Fruit fly (Drosophila melanogaster): ENCODE data around the gene CG3939.

Gene CG3939

DNA sequence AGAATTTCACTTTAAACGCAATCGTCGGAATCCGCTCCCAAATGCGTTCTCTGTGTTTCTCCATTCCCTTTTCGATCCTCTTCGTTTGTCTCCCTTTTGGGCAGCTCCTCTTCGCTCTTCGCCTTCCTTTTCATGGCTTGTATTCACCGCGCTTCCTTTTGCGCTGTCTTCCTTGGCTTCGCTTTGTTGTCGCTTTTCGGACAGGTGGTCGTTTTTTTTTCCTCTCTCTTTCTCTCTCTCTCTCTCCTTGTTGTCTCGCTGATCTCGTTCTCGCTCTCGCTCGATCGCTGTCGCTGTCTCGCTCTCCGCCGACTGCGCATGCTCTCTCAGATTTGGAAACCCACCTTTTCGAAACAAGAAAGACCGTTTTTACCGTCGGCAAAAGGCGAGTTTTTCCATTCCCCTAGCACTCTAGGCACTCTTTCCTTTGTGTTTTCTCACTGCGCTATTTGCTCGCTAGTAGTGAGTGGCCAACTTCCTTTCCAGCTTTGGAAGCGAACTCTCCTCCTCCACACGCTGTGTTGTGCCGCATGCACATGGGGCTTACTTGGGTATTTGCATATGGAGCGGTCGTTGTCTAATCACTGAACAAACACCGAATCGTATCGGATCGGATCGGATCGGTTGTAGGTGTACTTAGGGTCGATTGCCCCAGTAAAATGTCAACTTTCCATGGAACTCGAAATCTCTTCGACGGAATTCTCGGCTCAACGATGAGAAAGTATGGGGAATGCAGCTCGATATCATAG lies 38.3 kb upstream of the CG3939 start (continued):
- TF ChIP-seq CG10147 (GFP tag; optimal IDR thresholded peaks at IDR 0.05), result no peak
- no peak for TF ChIP-seq bowl (GFP tag; IDR thresholded peaks at IDR 0.05)
- TF ChIP-seq twi (tag; optimal IDR thresholded peaks at IDR 0.05), result peak; percentile 15
- peak in 1 of 2 experiments; percentile 7 for TF ChIP-seq tll (GFP tag; optimal IDR thresholded peaks at IDR 0.05)
- no peak for TF ChIP-seq CkIIα-i1 (GFP tag; IDR thresholded peaks at IDR 0.05)
- no peak for TF ChIP-seq CG14965 (GFP tag; optimal IDR thresholded peaks at IDR 0.05; ENCODE audit: borderline replicate concordance)
- TF ChIP-seq Deaf1 (tag; optimal IDR thresholded peaks at IDR 0.05), result peak; percentile 37
- no peak for TF ChIP-seq Taf1 (GFP tag; IDR thresholded peaks at IDR 0.05)
- no peak for TF ChIP-seq NfI (GFP tag; optimal IDR thresholded peaks at IDR 0.05)
- TF ChIP-seq tin (GFP tag; optimal IDR thresholded peaks at IDR 0.05), result no peak
- no peak for TF ChIP-seq CG5245 (GFP tag; optimal IDR thresholded peaks at IDR 0.05)
- TF ChIP-seq Dad (GFP tag; optimal IDR thresholded peaks at IDR 0.05), result no peak
- TF ChIP-seq Side (GFP tag; optimal IDR thresholded peaks at IDR 0.05), result peak; percentile 51
- no peak for TF ChIP-seq Dek (tag; optimal IDR thresholded peaks at IDR 0.05)
- no peak for TF ChIP-seq nerfin-1 (tag; optimal IDR thresholded peaks at IDR 0.05)
- no peak for TF ChIP-seq CG13287 (GFP tag; IDR thresholded peaks at IDR 0.05; ENCODE audit: partially characterized antibody)
- no peak for TF ChIP-seq odd (GFP tag; optimal IDR thresholded peaks at IDR 0.05)
- no peak for TF ChIP-seq prd (optimal IDR thresholded peaks at IDR 0.05)
- no peak for TF ChIP-seq prd (GFP tag; IDR thresholded peaks at IDR 0.05)
- TF ChIP-seq CG3838 (GFP tag; optimal IDR thresholded peaks at IDR 0.05), result no peak
- TF ChIP-seq CG6813 (GFP tag; optimal IDR thresholded peaks at IDR 0.05), result peak; percentile 36
- TF ChIP-seq CG14710 (tag; optimal IDR thresholded peaks at IDR 0.05), result peak; percentile 18
- no peak for TF ChIP-seq CG15269 (tag; optimal IDR thresholded peaks at IDR 0.05)
- TF ChIP-seq CG17385 (GFP tag; optimal IDR thresholded peaks at IDR 0.05), result no peak
- TF ChIP-seq gce (GFP tag; IDR thresholded peaks at IDR 0.05), result no peak
- TF ChIP-seq zfh2 (GFP tag; optimal IDR thresholded peaks at IDR 0.05), result no peak
- TF ChIP-seq CG12391 (tag; optimal IDR thresholded peaks at IDR 0.05), result no peak
- TF ChIP-seq HLH54F (GFP tag; optimal IDR thresholded peaks at IDR 0.05), result no peak
- no peak for TF ChIP-seq pb (GFP tag; optimal IDR thresholded peaks at IDR 0.05)
- TF ChIP-seq hb (GFP tag; IDR thresholded peaks at IDR 0.05; ENCODE audit: partially characterized antibody), result no peak
- TF ChIP-seq crol (GFP tag; IDR thresholded peaks at IDR 0.05), result no peak
- no peak for TF ChIP-seq shn (GFP tag; optimal IDR thresholded peaks at IDR 0.05)
- peak; percentile 34 for TF ChIP-seq nom (GFP tag; optimal IDR thresholded peaks at IDR 0.05)
- no peak for TF ChIP-seq Dfd (GFP tag; optimal IDR thresholded peaks at IDR 0.05)
- TF ChIP-seq chif (GFP tag; optimal IDR thresholded peaks at IDR 0.05), result peak; percentile 0 to 31
- TF ChIP-seq CG8765 (GFP tag; IDR thresholded peaks at IDR 0.05), result no peak
- no peak for TF ChIP-seq grau (tag; optimal IDR thresholded peaks at IDR 0.05)
- TF ChIP-seq unc-4 (GFP tag; IDR thresholded peaks at IDR 0.05; ENCODE audit: partially characterized antibody), result no peak
- no peak for TF ChIP-seq jumu (GFP tag; optimal IDR thresholded peaks at IDR 0.05)
- no peak for TF ChIP-seq CG12744 (GFP tag; optimal IDR thresholded peaks at IDR 0.05)
- TF ChIP-seq MTF-1 (GFP tag; optimal IDR thresholded peaks at IDR 0.05; ENCODE audit: borderline replicate concordance), result no peak
- TF ChIP-seq Antp (GFP tag; optimal IDR thresholded peaks at IDR 0.05), result no peak
- TF ChIP-seq danr (GFP tag; IDR thresholded peaks at IDR 0.05), result no peak
- TF ChIP-seq Max (GFP tag; optimal IDR thresholded peaks at IDR 0.05), result peak; percentile 38
- no peak for TF ChIP-seq fd102C (GFP tag; optimal IDR thresholded peaks at IDR 0.05)
- no peak for TF ChIP-seq chn (GFP tag; optimal IDR thresholded peaks at IDR 0.05)
- peak; percentile 32; the same call in 1 of the 2 replicates for TF ChIP-seq vvl (GFP tag; IDR thresholded peaks at IDR 0.05)
- TF ChIP-seq GATAe (GFP tag; conservative IDR thresholded peaks at IDR 0.05), result no peak
- TF ChIP-seq Optix (GFP tag; IDR thresholded peaks at IDR 0.05), result no peak
- TF ChIP-seq CG7987 (GFP tag; optimal IDR thresholded peaks at IDR 0.05), result no peak
